Worm (Caenorhabditis elegans): ENCODE data around the gene idpc-6.

idpc-6 gene

ce11 chrV:9587619-9588018, 32.3 kb upstream of the idpc-6 start:
- no peak for TF ChIP-seq ets-4 (GFP tag; optimal IDR thresholded peaks at IDR 0.05)
- no peak for TF ChIP-seq lsl-1 (GFP tag; optimal IDR thresholded peaks at IDR 0.05)
- TF ChIP-seq fkh-3 (tag; optimal IDR thresholded peaks at IDR 0.05), result no peak
- TF ChIP-seq egrh-3 (GFP tag; IDR thresholded peaks at IDR 0.05), result no peak
- TF ChIP-seq ceh-40 (GFP tag; IDR thresholded peaks at IDR 0.05), result no peak
- no peak for TF ChIP-seq Y95B8A.8 (GFP tag; IDR thresholded peaks at IDR 0.05)
- TF ChIP-seq B0261.1 (tag; optimal IDR thresholded peaks at IDR 0.05), result no peak
- no peak for TF ChIP-seq hmg-1.2 (GFP tag; IDR thresholded peaks at IDR 0.05)
- no peak for TF ChIP-seq die-1 (tag; optimal IDR thresholded peaks at IDR 0.05)
- TF ChIP-seq mel-28 (tag; optimal IDR thresholded peaks at IDR 0.05; ENCODE audit: borderline replicate concordance), result no peak
- no peak for TF ChIP-seq F39B2.1 (GFP tag; IDR thresholded peaks at IDR 0.05)
- no peak for TF ChIP-seq aptf-3 (GFP tag; IDR thresholded peaks at IDR 0.05)
- no peak for TF ChIP-seq lag-1 (GFP tag; IDR thresholded peaks at IDR 0.05)
- TF ChIP-seq F52B5.7 (tag; optimal IDR thresholded peaks at IDR 0.05), result no peak
- no peak for TF ChIP-seq egl-44 (GFP tag; IDR thresholded peaks at IDR 0.05)
- no peak for TF ChIP-seq snpc-1.3 (tag; optimal IDR thresholded peaks at IDR 0.05; ENCODE audit: insufficient read depth)
- TF ChIP-seq ztf-3 (GFP tag; optimal IDR thresholded peaks at IDR 0.05), result no peak
- no peak for TF ChIP-seq ztf-28 (GFP tag; IDR thresholded peaks at IDR 0.05)
- no peak for TF ChIP-seq ztf-26 (tag; optimal IDR thresholded peaks at IDR 0.05)
- no peak for TF ChIP-seq aptf-2 (GFP tag; conservative IDR thresholded peaks at IDR 0.05)

DNA sequence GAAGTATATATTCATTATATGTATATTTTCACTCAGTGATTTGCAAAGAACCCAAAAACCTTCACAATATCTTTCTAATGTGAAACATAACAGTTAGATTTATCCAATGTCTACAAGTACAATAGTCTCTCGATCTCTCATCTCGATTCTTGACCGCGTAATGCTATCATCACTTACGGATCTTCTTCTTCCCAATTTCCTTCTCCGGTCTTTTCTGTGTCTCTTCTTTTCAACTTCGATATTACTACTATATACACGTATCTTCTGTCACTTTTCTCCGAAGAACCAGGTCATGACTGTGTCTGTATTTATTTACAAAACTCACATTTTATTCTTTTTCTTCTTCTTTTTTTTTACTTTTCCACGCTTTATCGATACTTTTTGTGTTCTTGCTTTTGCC, 31.4 kb upstream of the idpc-6 start:
- TF ChIP-seq nfyb-1 (GFP tag; IDR thresholded peaks at IDR 0.05), result no peak
- TF ChIP-seq mes-4 (tag; optimal IDR thresholded peaks at IDR 0.05), result no peak
- TF ChIP-seq bed-1 (GFP tag; IDR thresholded peaks at IDR 0.05), result no peak
- TF ChIP-seq ceh-40 (GFP tag; IDR thresholded peaks at IDR 0.05), result no peak
- no peak for TF ChIP-seq ceh-27 (GFP tag; optimal IDR thresholded peaks at IDR 0.05)
- TF ChIP-seq Y53F4B.3 (GFP tag; IDR thresholded peaks at IDR 0.05), result no peak
- no peak for TF ChIP-seq F57C9.4 (tag; optimal IDR thresholded peaks at IDR 0.05)
- TF ChIP-seq egl-18 (GFP tag; IDR thresholded peaks at IDR 0.05), result no peak
- TF ChIP-seq B0019.2 (GFP tag; conservative IDR thresholded peaks at IDR 0.05), result no peak

DNA sequence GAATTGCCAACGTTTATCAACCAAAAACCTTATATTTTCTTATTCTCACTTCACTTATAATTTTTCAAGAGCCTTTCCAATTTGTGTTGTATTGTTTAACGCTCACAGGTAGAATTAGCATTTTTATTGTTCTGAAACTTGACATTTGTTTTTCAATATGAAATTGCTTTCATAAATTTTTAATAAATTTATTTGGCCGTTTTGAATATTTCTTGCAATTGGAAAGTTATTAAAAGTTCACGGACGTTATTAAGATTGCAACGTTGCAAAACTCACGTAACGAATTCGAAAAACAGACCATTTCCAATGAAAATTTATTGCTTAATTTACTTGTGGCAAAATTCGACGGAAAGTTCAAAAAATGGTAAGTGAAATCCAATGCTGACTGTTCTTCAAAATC, 29.6 kb upstream of the idpc-6 start, which contains the start of gene K09G1.2:
TSS of gene K09G1.2 (plus strand) at position 301 of the 400 bp plus-strand sequence.
- TF ChIP-seq F57A8.1 (GFP tag; optimal IDR thresholded peaks at IDR 0.05) (no peak), lir-1 (GFP tag; conservative IDR thresholded peaks at IDR 0.05) (no peak), F57C9.4 (tag; optimal IDR thresholded peaks at IDR 0.05) (no peak), ekl-4 (GFP tag; IDR thresholded peaks at IDR 0.05) (no peak), hlh-26 (GFP tag; conservative IDR thresholded peaks at IDR 0.05) (no peak), madf-6 (GFP tag; IDR thresholded peaks at IDR 0.05) (no peak), athp-1 (tag; optimal IDR thresholded peaks at IDR 0.05) (no peak), Y53F4B.3 (GFP tag; IDR thresholded peaks at IDR 0.05) (no peak), sea-2 (GFP tag; IDR thresholded peaks at IDR 0.05) (no peak), F52B5.7 (tag; optimal IDR thresholded peaks at IDR 0.05) (no peak), nhr-179 (tag; optimal IDR thresholded peaks at IDR 0.05) (no peak), egl-18 (GFP tag; IDR thresholded peaks at IDR 0.05) (no peak), T07F8.4 (tag; optimal IDR thresholded peaks at IDR 0.05) (no peak), ceh-27 (GFP tag; optimal IDR thresholded peaks at IDR 0.05) (no peak), nhr-80 (tag; optimal IDR thresholded peaks at IDR 0.05) (no peak)
